Fruit fly (Drosophila melanogaster) whole organism, wandering third instar larva: ENCODE measurements around the gene RpS29.
A peak's percentile ranks its signal among the peaks of the same experiment; 100 is the strongest.

Experiments
- Abd-B ChIP-seq: fragments of >200 bp; optimal IDR thresholded peaks from 2 replicates; lab custom pipeline; 2017; ENCODE audit warnings: missing biosample characterization, missing genetic modification characterization
- CG32264 ChIP-seq: fragments of 200-800 bp; sonication (Bioruptor generic); optimal IDR thresholded peaks from 2 replicates; lab custom pipeline; 2016; ENCODE audit warnings: missing biosample characterization, missing genetic modification characterization
- CG9705 ChIP-seq: fragments of 200-800 bp; sonication (Bioruptor generic); optimal IDR thresholded peaks from 2 replicates; lab custom pipeline; 2018; ENCODE audit warnings: missing biosample characterization, mild to moderate bottlenecking, missing genetic modification characterization
- GATAd ChIP-seq: sonication (Bioruptor generic); optimal IDR thresholded peaks from 2 replicates; lab custom pipeline; 2016; ENCODE audit warnings: missing biosample characterization, missing genetic modification characterization
- HLH106 ChIP-seq: fragments of 200-800 bp; optimal IDR thresholded peaks from 3 replicates; lab custom pipeline; 2019; ENCODE audit warnings: missing biosample characterization, mild to moderate bottlenecking, missing genetic modification characterization, moderate library complexity
- Hnf4 ChIP-seq: fragments of 200-800 bp; sonication (Bioruptor generic); optimal IDR thresholded peaks from 2 replicates; lab custom pipeline; 2016; ENCODE audit warnings: missing biosample characterization, mild to moderate bottlenecking, missing genetic modification characterization
- Hr83 ChIP-seq: fragments of 200-300 bp; sonication (Bioruptor generic); optimal IDR thresholded peaks from 2 replicates; lab custom pipeline; 2016; ENCODE audit warnings: missing biosample characterization, mild to moderate bottlenecking, missing genetic modification characterization, moderate library complexity; ENCODE audit not compliant: poor library complexity, severe bottlenecking
- Mio ChIP-seq: sonication (Bioruptor generic); optimal IDR thresholded peaks from 2 replicates; lab custom pipeline; 2016; ENCODE audit warnings: missing biosample characterization, missing genetic modification characterization
- Myc ChIP-seq: fragments of >200 bp; optimal IDR thresholded peaks from 2 replicates; lab custom pipeline; 2017
- N ChIP-seq: fragments of >200 bp; optimal IDR thresholded peaks from 2 replicates; lab custom pipeline; 2018; ENCODE audit warnings: missing biosample characterization, missing external identifiers, missing genetic modification characterization
- OdsH ChIP-seq: fragments of 200-800 bp; sonication (Bioruptor generic); optimal IDR thresholded peaks from 2 replicates; lab custom pipeline; 2016; ENCODE audit warnings: missing biosample characterization, mild to moderate bottlenecking, missing genetic modification characterization
- Rel ChIP-seq, 2 experiments: fragments of 200-800 bp; sonication (Bioruptor generic) in 1 of 2; optimal IDR thresholded peaks; 2 replicates in 1 of 2; 3 replicates in 1 of 2; lab custom pipeline; 2016 to 2019; ENCODE audit warnings: mild to moderate bottlenecking in 2 of 2, missing biosample characterization in 2 of 2, missing genetic modification characterization in 2 of 2, moderate library complexity in 1 of 2
- Sp1 ChIP-seq: fragments of 200-800 bp; sonication (Bioruptor generic); optimal IDR thresholded peaks from 3 replicates; lab custom pipeline; 2019; ENCODE audit warnings: missing biosample characterization, mild to moderate bottlenecking, missing genetic modification characterization, moderate library complexity
- Vsx2 ChIP-seq: fragments of 200-300, 225-300 bp; sonication (Bioruptor generic); optimal IDR thresholded peaks from 2 replicates; lab custom pipeline; 2018; ENCODE audit warnings: missing biosample characterization, missing genetic modification characterization; ENCODE audit not compliant: partially characterized antibody
- br ChIP-seq: fragments of 200-800 bp; sonication (Bioruptor generic); optimal IDR thresholded peaks from 2 replicates; lab custom pipeline; 2016; ENCODE audit warnings: missing biosample characterization, missing genetic modification characterization
- brk ChIP-seq: fragments of 200-800 bp; sonication (Bioruptor generic); optimal IDR thresholded peaks from 2 replicates; lab custom pipeline; 2016; ENCODE audit warnings: missing biosample characterization, mild to moderate bottlenecking, missing genetic modification characterization
- dl ChIP-seq, 2 experiments: fragments of 175-275, 200-275 bp in 1 of 2; fragments of 200-275 bp in 1 of 2; sonication (Bioruptor generic); optimal IDR thresholded peaks; lab custom pipeline; 2018; ENCODE audit warnings: mild to moderate bottlenecking in 2 of 2, missing biosample characterization in 2 of 2, missing genetic modification characterization in 2 of 2, moderate library complexity in 2 of 2; ENCODE audit not compliant: partially characterized antibody in 2 of 2, insufficient read depth in 1 of 2
- dsf ChIP-seq: sonication (Bioruptor generic); optimal IDR thresholded peaks from 2 replicates; lab custom pipeline; 2016; ENCODE audit warnings: missing biosample characterization, missing genetic modification characterization, borderline replicate concordance
- foxo ChIP-seq, 2 experiments: fragments of 200-800 bp; sonication (Bioruptor generic); optimal IDR thresholded peaks; 2 replicates in 1 of 2; 3 replicates in 1 of 2; lab custom pipeline; 2016 to 2017; ENCODE audit warnings: missing biosample characterization in 2 of 2, missing genetic modification characterization in 2 of 2
- fru ChIP-seq: fragments of 200-800 bp; sonication (Bioruptor generic); optimal IDR thresholded peaks from 3 replicates; lab custom pipeline; 2016; ENCODE audit warnings: missing biosample characterization, mild to moderate bottlenecking, missing genetic modification characterization
- h ChIP-seq: fragments of 200-800 bp; sonication (Bioruptor generic); optimal IDR thresholded peaks from 3 replicates; lab custom pipeline; 2016; ENCODE audit warnings: missing biosample characterization, mild to moderate bottlenecking, missing genetic modification characterization
- jim ChIP-seq: fragments of 175-275, 200-325 bp; sonication (Bioruptor generic); optimal IDR thresholded peaks from 2 replicates; lab custom pipeline; 2016; ENCODE audit warnings: missing biosample characterization, mild to moderate bottlenecking, missing genetic modification characterization
- lola ChIP-seq: fragments of >200 bp; optimal IDR thresholded peaks from 2 replicates; lab custom pipeline; 2017; ENCODE audit warnings: missing biosample characterization, missing genetic modification characterization
- pan ChIP-seq: fragments of >200 bp; optimal IDR thresholded peaks from 2 replicates; lab custom pipeline; 2017
- psq ChIP-seq: fragments of 200-800 bp; sonication (Bioruptor generic); optimal IDR thresholded peaks from 3 replicates; lab custom pipeline; 2017; ENCODE audit warnings: missing biosample characterization, mild to moderate bottlenecking, missing genetic modification characterization, moderate library complexity
- rgr ChIP-seq: fragments of 200-800 bp; sonication (Bioruptor generic); optimal IDR thresholded peaks from 3 replicates; lab custom pipeline; 2016; ENCODE audit warnings: missing biosample characterization, mild to moderate bottlenecking, missing genetic modification characterization
- sage ChIP-seq: fragments of 200-800 bp; sonication (Bioruptor generic); optimal IDR thresholded peaks from 2 replicates; lab custom pipeline; 2016; ENCODE audit warnings: missing biosample characterization, mild to moderate bottlenecking, missing genetic modification characterization
- sv ChIP-seq: fragments of 200-800 bp; sonication (Bioruptor generic); optimal IDR thresholded peaks from 3 replicates; lab custom pipeline; 2016; ENCODE audit warnings: missing biosample characterization, missing genetic modification characterization
- usp ChIP-seq: fragments of >200 bp; optimal IDR thresholded peaks from 2 replicates; lab custom pipeline; 2017; ENCODE audit warnings: missing biosample characterization, missing genetic modification characterization
- woc ChIP-seq: sonication (Bioruptor generic); optimal IDR thresholded peaks from 2 replicates; lab custom pipeline; 2016; ENCODE audit warnings: missing biosample characterization, mild to moderate bottlenecking, missing genetic modification characterization

RpS29 gene

DNA sequence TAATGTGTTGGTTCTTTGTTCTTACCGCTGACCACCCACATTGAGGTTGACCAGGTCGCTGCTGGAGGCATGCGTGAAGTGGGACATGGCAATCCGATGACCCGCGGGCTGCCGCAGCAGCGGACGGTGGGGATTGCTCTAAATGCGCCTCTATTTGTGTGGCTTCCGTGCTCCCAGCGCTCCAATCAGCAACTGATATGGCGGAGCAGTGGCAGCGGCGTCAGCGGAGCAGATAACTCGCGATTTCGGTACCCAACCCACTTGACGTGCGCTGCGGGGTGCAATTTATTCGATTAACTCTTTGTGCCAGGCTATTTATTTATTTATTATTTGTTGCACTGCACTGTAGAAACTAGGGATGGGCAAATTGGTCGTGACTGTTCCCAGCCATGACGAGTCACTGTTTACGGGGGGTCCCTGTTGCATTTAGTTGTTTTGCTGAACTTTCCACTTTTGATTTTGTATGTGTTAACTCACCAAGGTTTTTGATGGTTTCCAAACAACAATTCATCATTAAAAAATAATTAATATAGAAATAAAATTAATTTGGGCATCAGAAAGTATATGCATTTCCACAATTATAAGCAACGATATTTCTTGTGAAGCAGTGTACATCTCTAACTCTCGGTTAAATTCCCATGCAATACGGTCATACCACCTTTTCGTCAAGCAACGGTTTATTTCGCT is 22.9 kb downstream of the RpS29 start, which contains the start of the genes CG9467 and CG8526 (continued):
- TF ChIP-seq pan (no peak), Rel (GFP tag; optimal IDR thresholded peaks at IDR 0.05; lab: Kevin White, UChicago) (no peak), Rel (tag; optimal IDR thresholded peaks at IDR 0.05; lab: Kevin White, UChicago) (peak; percentile 64), br (GFP tag; lab: Kevin White, UChicago) (no peak)
- TF ChIP-seq, all 38 proteins: peak for 15

DNA sequence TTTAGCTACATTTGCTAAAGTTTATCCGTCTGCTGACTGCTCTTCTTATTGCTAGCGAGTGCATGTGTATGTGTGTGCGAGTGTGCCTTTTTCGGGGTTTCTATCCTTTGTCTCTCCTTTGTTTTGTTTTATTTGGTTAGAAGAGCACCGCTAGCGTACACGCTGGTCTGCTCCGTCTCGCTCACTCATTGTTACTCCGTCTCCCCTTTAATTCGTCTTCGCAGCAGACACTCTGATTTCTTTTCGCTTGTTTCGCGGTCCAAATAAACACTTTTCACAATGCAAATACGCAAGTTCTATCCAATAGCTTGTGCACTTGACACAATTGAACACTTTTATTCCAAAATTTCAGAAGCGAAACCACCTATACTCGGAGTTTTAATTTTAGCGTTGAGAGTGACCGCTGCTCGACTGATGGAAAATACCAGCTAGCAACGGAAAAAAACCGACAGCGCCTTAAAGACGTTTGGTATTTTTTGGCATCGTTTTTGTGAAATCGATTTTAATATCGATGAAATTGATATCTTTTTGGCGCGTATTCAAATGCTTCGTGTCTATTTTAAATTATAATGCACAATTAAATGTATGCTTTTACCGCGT is 31.2 kb downstream of the RpS29 start, which contains the start of gene FBXO11:
TSS of gene FBXO11 (minus strand) at position 423 of the 600 bp plus-strand sequence.
- no peak for TF ChIP-seq foxo (GFP tag; optimal IDR thresholded peaks at IDR 0.05; lab: Kevin White, UChicago)
- TF ChIP-seq Hnf4: no peak
- TF ChIP-seq sage (GFP tag; lab: Kevin White, UChicago): peak; percentile 6
- no peak for TF ChIP-seq br (GFP tag; lab: Kevin White, UChicago)
- TF ChIP-seq brk (GFP tag; lab: Kevin White, UChicago): no peak
- no peak for TF ChIP-seq pan
- peak; percentile 10 for TF ChIP-seq HLH106 (tag; lab: Kevin White, UChicago)
- no peak for TF ChIP-seq GATAd (GFP tag; lab: Kevin White, UChicago)
- peak; percentile 46 for TF ChIP-seq rgr
- TF ChIP-seq Abd-B (GFP tag; lab: Kevin White, UChicago): no peak
- TF ChIP-seq dl (GFP tag; optimal IDR thresholded peaks at IDR 0.05; lab: Kevin White, UChicago; ENCODE audit: insufficient read depth in 1 of 2, partially characterized antibody in 2 of 2): no peak
- TF ChIP-seq CG32264 (GFP tag; lab: Kevin White, UChicago): no peak
- TF ChIP-seq Rel (GFP tag; optimal IDR thresholded peaks at IDR 0.05; lab: Kevin White, UChicago): no peak
- TF ChIP-seq Rel (tag; optimal IDR thresholded peaks at IDR 0.05; lab: Kevin White, UChicago): peak; percentile 95
- no peak for TF ChIP-seq Vsx2 (GFP tag; lab: Kevin White, UChicago)
- TF ChIP-seq Sp1: peak; percentile 78
- TF ChIP-seq OdsH (GFP tag; lab: Kevin White, UChicago): peak; percentile 12
- no peak for TF ChIP-seq h (GFP tag; lab: Kevin White, UChicago)
- TF ChIP-seq N: no peak
- TF ChIP-seq jim (GFP tag; lab: Kevin White, UChicago): peak; percentile 98
- TF ChIP-seq usp (GFP tag; lab: Kevin White, UChicago): no peak
- peak; percentile 24 for TF ChIP-seq CG9705 (GFP tag; lab: Kevin White, UChicago)
- peak; percentile 100 for TF ChIP-seq psq (GFP tag; lab: Kevin White, UChicago)
- TF ChIP-seq, all 38 proteins: peak for 9

DNA sequence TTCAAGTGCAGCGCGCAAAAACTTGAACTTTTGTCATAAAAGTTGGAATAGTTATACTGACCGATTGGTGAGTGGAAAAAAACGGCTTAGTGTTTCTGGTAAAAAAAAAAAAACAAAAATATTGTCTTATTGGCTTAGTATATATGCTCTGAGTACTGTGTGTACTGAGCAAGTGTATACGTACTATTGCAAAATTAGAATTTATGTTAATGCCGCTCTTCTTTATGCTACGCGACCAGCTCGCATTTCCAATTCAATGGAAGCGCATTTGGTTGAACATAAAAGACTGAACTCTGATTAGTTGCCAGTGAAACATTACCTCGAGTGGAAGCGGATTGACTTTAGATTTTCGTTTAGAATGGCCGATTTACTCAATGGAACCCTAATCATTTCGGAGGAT is 34.6 kb downstream of the RpS29 start, which contains the start of gene CG8534:
TSS of gene CG8534 (plus strand) at position 301 of the 400 bp plus-strand sequence.
- no peak for TF ChIP-seq dsf (GFP tag; lab: Kevin White, UChicago)
- TF ChIP-seq rgr: no peak
- no peak for TF ChIP-seq dl (GFP tag; optimal IDR thresholded peaks at IDR 0.05; lab: Kevin White, UChicago; ENCODE audit: insufficient read depth in 1 of 2, partially characterized antibody in 2 of 2)
- TF ChIP-seq h (GFP tag; lab: Kevin White, UChicago): no peak
- TF ChIP-seq woc (GFP tag; lab: Kevin White, UChicago): no peak
- no peak for TF ChIP-seq Vsx2 (GFP tag; lab: Kevin White, UChicago)
- TF ChIP-seq N: no peak
- TF ChIP-seq CG9705 (GFP tag; lab: Kevin White, UChicago): no peak
- TF ChIP-seq psq (GFP tag; lab: Kevin White, UChicago): no peak
- no peak for TF ChIP-seq Myc
- TF ChIP-seq OdsH (GFP tag; lab: Kevin White, UChicago): no peak
- no peak for TF ChIP-seq Mio
- TF ChIP-seq Hr83 (GFP tag; lab: Kevin White, UChicago): no peak
- TF ChIP-seq Abd-B (GFP tag; lab: Kevin White, UChicago): no peak
- no peak for TF ChIP-seq usp (GFP tag; lab: Kevin White, UChicago)
- TF ChIP-seq GATAd (GFP tag; lab: Kevin White, UChicago): no peak
- TF ChIP-seq pan: no peak
- TF ChIP-seq lola: no peak
- TF ChIP-seq fru: no peak
- TF ChIP-seq sv (GFP tag; lab: Kevin White, UChicago): no peak

DNA sequence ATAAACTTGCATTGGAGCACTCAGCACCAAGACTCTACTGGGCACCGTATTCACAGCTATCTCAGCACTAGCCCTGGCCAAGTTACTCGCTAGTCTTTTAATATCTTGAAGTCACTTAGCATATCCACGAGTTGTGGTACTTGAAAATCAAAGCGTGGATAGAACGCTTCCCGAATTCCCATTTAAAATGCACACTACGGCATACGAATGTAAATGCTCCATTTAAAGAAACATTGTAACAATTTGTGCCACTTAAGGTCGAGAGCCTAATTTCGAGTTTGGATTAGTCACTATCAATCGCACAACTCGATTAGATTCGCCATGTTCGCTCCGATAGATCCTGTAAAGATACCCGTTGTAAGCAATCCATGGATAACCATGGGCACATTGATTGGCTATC is 36.0 kb downstream of the RpS29 start, which contains the start of gene eloF:
TSS of gene eloF (plus strand) at position 301 of the 400 bp plus-strand sequence.
- TF ChIP-seq sage (GFP tag; lab: Kevin White, UChicago) (no peak), GATAd (GFP tag; lab: Kevin White, UChicago) (no peak)
